Fruit fly (Drosophila melanogaster) whole organism, pupa: Measurements from ENCODE around the gene JhI-21.

Source experiments
- CG10348 ChIP-seq: fragments of 200-800 bp; sonication (Bioruptor generic); IDR thresholded peaks from 2 replicates; pipeline ENCODE4 v1.3.6; 2022; ENCODE audit warnings: missing biosample characterization, missing genetic modification characterization
- CG13204 ChIP-seq: fragments of 200-800 bp; sonication (Bioruptor generic); optimal IDR thresholded peaks from 2 replicates; lab custom pipeline; 2018; ENCODE audit warnings: missing biosample characterization, mild to moderate bottlenecking, missing genetic modification characterization, moderate library complexity
- CG14655 ChIP-seq: fragments of 200-800 bp; sonication (Bioruptor generic); optimal IDR thresholded peaks from 3 replicates; lab custom pipeline; 2017; ENCODE audit warnings: mild to moderate bottlenecking, missing biosample characterization, missing genetic modification reagents, missing genetic modification characterization
- CG15710 ChIP-seq: fragments of 200-800 bp; sonication (Bioruptor generic); optimal IDR thresholded peaks from 2 replicates; lab custom pipeline; 2018; ENCODE audit warnings: missing biosample characterization, mild to moderate bottlenecking, missing genetic modification characterization, moderate library complexity
- CG17806 ChIP-seq: fragments of 200-800 bp; sonication (Bioruptor generic); optimal IDR thresholded peaks from 2 replicates; lab custom pipeline; 2018; ENCODE audit warnings: missing biosample characterization, mild to moderate bottlenecking, missing genetic modification characterization, moderate library complexity
- CG32121 ChIP-seq: fragments of 200-800 bp; sonication (Bioruptor generic); IDR thresholded peaks from 2 replicates; pipeline ENCODE4 v1.3.6; 2022; ENCODE audit warnings: missing biosample characterization, missing genetic modification characterization
- CG34367 ChIP-seq: fragments of 200-800 bp; sonication (Bioruptor generic); optimal IDR thresholded peaks from 2 replicates; lab custom pipeline; 2018; ENCODE audit warnings: missing biosample characterization, mild to moderate bottlenecking, missing genetic modification characterization
- CG8159 ChIP-seq: fragments of 200-800 bp; sonication (Bioruptor generic); optimal IDR thresholded peaks from 3 replicates; lab custom pipeline; 2018; ENCODE audit warnings: missing biosample characterization, mild to moderate bottlenecking, missing genetic modification characterization, moderate library complexity
- EcR ChIP-seq: fragments of 200-800 bp; sonication (Bioruptor generic); optimal IDR thresholded peaks from 3 replicates; lab custom pipeline; 2019; ENCODE audit warnings: missing biosample characterization, missing genetic modification characterization, mild to moderate bottlenecking, moderate library complexity, missing genetic modification reagents
- Pif1A ChIP-seq: fragments of 200-800 bp; sonication (Bioruptor generic); optimal IDR thresholded peaks from 3 replicates; lab custom pipeline; 2016; ENCODE audit warnings: missing biosample characterization, missing genetic modification characterization
- Snoo ChIP-seq: fragments of 200-800 bp; sonication (Bioruptor generic); optimal IDR thresholded peaks from 3 replicates; lab custom pipeline; 2017; ENCODE audit warnings: missing biosample characterization, mild to moderate bottlenecking, missing genetic modification characterization, inconsistent platforms
- gl ChIP-seq: fragments of 200-800 bp; sonication (Bioruptor generic); optimal IDR thresholded peaks from 2 replicates; lab custom pipeline; 2018; ENCODE audit warnings: missing biosample characterization, mild to moderate bottlenecking, missing genetic modification characterization

DNA sequence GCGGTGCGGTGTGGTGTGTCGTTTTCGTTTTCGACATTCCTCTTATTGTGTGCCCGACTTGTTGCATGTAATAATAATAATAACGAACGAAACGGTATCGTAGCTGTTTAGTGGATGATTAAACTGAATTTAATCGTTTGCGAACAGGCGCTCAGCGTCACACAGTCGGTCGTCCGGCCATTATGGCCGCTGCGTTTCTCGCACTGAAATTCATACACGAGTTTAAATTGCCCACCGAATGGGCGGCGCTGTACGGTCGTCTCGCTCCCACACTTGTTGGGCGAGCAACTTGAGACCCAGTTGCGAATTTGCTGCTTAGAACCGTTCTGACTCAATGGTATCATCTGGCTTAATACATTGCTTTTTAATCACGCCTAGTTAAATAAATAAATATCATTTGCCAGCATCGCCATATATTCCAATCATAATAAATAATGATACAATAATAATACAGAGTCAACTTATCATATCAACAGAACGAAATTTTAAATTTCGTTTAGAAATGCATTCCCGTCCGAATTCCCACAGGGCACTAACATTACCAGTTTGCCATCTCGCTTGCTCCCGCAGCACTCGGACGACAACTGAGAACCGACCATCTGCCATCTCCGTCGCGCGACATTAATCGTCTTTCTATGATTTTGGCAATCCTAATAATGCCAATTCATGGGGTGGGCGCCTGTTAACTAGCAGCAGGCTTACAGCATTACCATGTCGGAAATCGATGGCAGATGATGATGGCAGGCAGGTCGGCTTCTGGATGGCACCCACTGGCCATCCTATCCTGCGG is 44.8 kb downstream of the JhI-21 start:
- TF ChIP-seq CG32121 (GFP tag; lab: Robert Waterston, UW) (no peak), CG15710 (tag; lab: Kevin White, UChicago) (peak; percentile 93), CG17806 (tag; lab: Kevin White, UChicago) (peak; percentile 90), gl (peak; percentile 82), CG8159 (tag; lab: Kevin White, UChicago) (peak; percentile 96), Snoo (tag; lab: Kevin White, UChicago) (peak; percentile 93), Pif1A (GFP tag; lab: Kevin White, UChicago) (peak; percentile 90), CG10348 (GFP tag; lab: Robert Waterston, UW) (no peak), EcR (GFP tag; lab: Kevin White, UChicago) (no peak), CG34367 (peak; percentile 90), CG13204 (peak; percentile 71), CG14655 (GFP tag; lab: Kevin White, UChicago) (peak; percentile 92)
